Fruit fly (Drosophila melanogaster): ENCODE results near the gene CG17721.

The CG17721 gene

dm6 chr3R:11214449-11214950 is 20.4 kb upstream of the CG17721 start, which contains the start of gene ZnT86D (continued):
- peak; percentile 49 for TF ChIP-seq Antp (GFP tag; optimal IDR thresholded peaks at IDR 0.05)
- TF ChIP-seq ab (GFP tag; optimal IDR thresholded peaks at IDR 0.05), result no peak
- TF ChIP-seq CG18599 (GFP tag; optimal IDR thresholded peaks at IDR 0.05), result peak; percentile 78
- no peak for TF ChIP-seq hkb (optimal IDR thresholded peaks at IDR 0.05)
- TF ChIP-seq hkb (GFP tag; IDR thresholded peaks at IDR 0.05), result 0 out of 2 replicates have a peak, but pooled peaks have one; percentile 6
- TF ChIP-seq CG12769 (tag; optimal IDR thresholded peaks at IDR 0.05), result peak; percentile 10
- TF ChIP-seq CG15011 (GFP tag; optimal IDR thresholded peaks at IDR 0.05), result peak; percentile 21
- TF ChIP-seq wdn (GFP tag; IDR thresholded peaks at IDR 0.05), result 0 out of 2 replicates have a peak, but pooled peaks have one; percentile 35
- peak; percentile 60; the same call in 2 of the 3 replicates for TF ChIP-seq Mrtf (GFP tag; IDR thresholded peaks at IDR 0.05)
- TF ChIP-seq run (tag; optimal IDR thresholded peaks at IDR 0.05), result no peak
- peak; percentile 66 for TF ChIP-seq CG3281 (GFP tag; optimal IDR thresholded peaks at IDR 0.05)
- TF ChIP-seq HHEX (GFP tag; optimal IDR thresholded peaks at IDR 0.05), result peak; percentile 33
- TF ChIP-seq D19B (GFP tag; optimal IDR thresholded peaks at IDR 0.05), result peak; percentile 64
- TF ChIP-seq CG18262 (tag; optimal IDR thresholded peaks at IDR 0.05), result peak; percentile 69
- TF ChIP-seq pros (GFP tag; optimal IDR thresholded peaks at IDR 0.05), result peak; percentile 40
- TF ChIP-seq NK7.1 (GFP tag; optimal IDR thresholded peaks at IDR 0.05), result peak; percentile 39
- peak; percentile 40 for TF ChIP-seq zen (tag; optimal IDR thresholded peaks at IDR 0.05)
- TF ChIP-seq dpn (GFP tag; optimal IDR thresholded peaks at IDR 0.05), result peak; percentile 44 to 47
- no peak for TF ChIP-seq esg (GFP tag; conservative IDR thresholded peaks at IDR 0.05)
- peak; percentile 66 for TF ChIP-seq CG15601 (tag; optimal IDR thresholded peaks at IDR 0.05)
- peak; percentile 47 for TF ChIP-seq Hmr (GFP tag; optimal IDR thresholded peaks at IDR 0.05)
- peak; percentile 54 for TF ChIP-seq Xbp1 (GFP tag; optimal IDR thresholded peaks at IDR 0.05)
- TF ChIP-seq croc (GFP tag; conservative IDR thresholded peaks at IDR 0.05), result 0 out of 3 replicates have a peak, but pooled peaks have one; percentile 33
- TF ChIP-seq CG3847 (GFP tag; IDR thresholded peaks at IDR 0.05), result peak; percentile 65
- peak; percentile 80 for TF ChIP-seq CG1602 (GFP tag; optimal IDR thresholded peaks at IDR 0.05)
- TF ChIP-seq kay (GFP tag; optimal IDR thresholded peaks at IDR 0.05), result peak; percentile 40
- TF ChIP-seq CG12219 (GFP tag; optimal IDR thresholded peaks at IDR 0.05), result no peak
- TF ChIP-seq CG3838 (GFP tag; optimal IDR thresholded peaks at IDR 0.05), result peak; percentile 26
- TF ChIP-seq Max (GFP tag; optimal IDR thresholded peaks at IDR 0.05), result no peak
- TF ChIP-seq Meics (GFP tag; optimal IDR thresholded peaks at IDR 0.05), result peak; percentile 75
- TF ChIP-seq kah (GFP tag; optimal IDR thresholded peaks at IDR 0.05), result peak; percentile 11
- TF ChIP-seq gem (tag; optimal IDR thresholded peaks at IDR 0.05), result peak; percentile 78
- peak; percentile 60 for TF ChIP-seq CG9437 (GFP tag; optimal IDR thresholded peaks at IDR 0.05)
- peak; percentile 42 for TF ChIP-seq fu2 (GFP tag; optimal IDR thresholded peaks at IDR 0.05)
- peak; percentile 48 to 49 for TF ChIP-seq Pdp1 (GFP tag; optimal IDR thresholded peaks at IDR 0.05)
- TF ChIP-seq Hr51 (GFP tag; optimal IDR thresholded peaks at IDR 0.05), result peak; percentile 34 to 62
- peak; percentile 87 for TF ChIP-seq CG10543 (GFP tag; optimal IDR thresholded peaks at IDR 0.05)
- TF ChIP-seq CG10209 (GFP tag; optimal IDR thresholded peaks at IDR 0.05), result peak; percentile 53
- TF ChIP-seq Dek (tag; optimal IDR thresholded peaks at IDR 0.05), result peak; percentile 72
- no peak for TF ChIP-seq Dll (GFP tag; IDR thresholded peaks at IDR 0.05; ENCODE audit: partially characterized antibody)
- TF ChIP-seq Sry-β (GFP tag; optimal IDR thresholded peaks at IDR 0.05), result peak; percentile 71
- TF ChIP-seq CG7372 (GFP tag; IDR thresholded peaks at IDR 0.05), result no peak
- no peak for TF ChIP-seq CG2889 (GFP tag; IDR thresholded peaks at IDR 0.05)
- TF ChIP-seq CG8290 (GFP tag; optimal IDR thresholded peaks at IDR 0.05), result peak; percentile 24
- peak in 1 of 2 experiments; percentile 69 for TF ChIP-seq CG8290 (tag; optimal IDR thresholded peaks at IDR 0.05)
- peak; percentile 37 for TF ChIP-seq odd (GFP tag; optimal IDR thresholded peaks at IDR 0.05)
- TF ChIP-seq repo (GFP tag; optimal IDR thresholded peaks at IDR 0.05), result no peak
- peak; percentile 30; the same call in 1 of the 2 replicates for TF ChIP-seq E2f1 (GFP tag; IDR thresholded peaks at IDR 0.05)
- peak; percentile 54 for TF ChIP-seq CG10267 (tag; optimal IDR thresholded peaks at IDR 0.05)
- no peak for TF ChIP-seq sr (GFP tag; IDR thresholded peaks at IDR 0.05)
